Worm (Caenorhabditis elegans): ENCODE results near the gene his-31.
A peak's percentile ranks its signal among the peaks of the same experiment; 100 is the strongest.

his-31 gene

ce11 chrIV:8333988-8334863 lies 443 bp upstream of the his-31 start, which contains the start of gene his-32 (continued):
- TF ChIP-seq rnt-1 (tag; optimal IDR thresholded peaks at IDR 0.05) (peak; percentile 34), sdc-2 (tag; optimal IDR thresholded peaks at IDR 0.05) (peak; percentile 56), ama-1 (optimal IDR thresholded peaks at IDR 0.05) (peak; percentile 89), C08G9.2 (tag; optimal IDR thresholded peaks at IDR 0.05) (peak; percentile 24), sox-4 (tag; optimal IDR thresholded peaks at IDR 0.05) (no peak), elt-2 (tag; optimal IDR thresholded peaks at IDR 0.05) (peak; percentile 43), pat-9 (tag; optimal IDR thresholded peaks at IDR 0.05) (peak; percentile 41), pha-2 (tag; optimal IDR thresholded peaks at IDR 0.05) (peak; percentile 35), ceh-14 (tag; optimal IDR thresholded peaks at IDR 0.05) (no peak), ceh-34 (tag; optimal IDR thresholded peaks at IDR 0.05) (peak; percentile 85), Y22D7AL.16 (tag; optimal IDR thresholded peaks at IDR 0.05) (no peak), ref-2 (tag; optimal IDR thresholded peaks at IDR 0.05) (peak; percentile 90)

DNA sequence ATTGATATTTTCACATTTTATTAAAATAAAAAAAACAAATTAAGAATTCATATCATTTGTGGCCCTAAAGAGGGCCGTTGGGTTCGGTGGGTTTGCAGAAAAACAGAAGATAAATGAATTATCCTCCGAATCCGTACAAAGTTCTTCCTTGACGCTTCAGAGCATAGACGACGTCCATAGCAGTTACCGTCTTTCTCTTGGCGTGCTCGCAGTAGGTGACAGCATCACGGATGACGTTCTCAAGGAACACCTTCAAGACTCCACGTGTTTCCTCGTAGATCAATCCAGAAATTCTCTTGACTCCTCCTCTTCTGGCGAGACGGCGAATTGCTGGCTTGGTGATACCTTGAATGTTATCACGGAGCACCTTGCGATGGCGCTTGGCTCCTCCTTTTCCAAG lies 229 bp downstream of the his-31 start:
- peak; percentile 35 for TF ChIP-seq ama-1 (optimal IDR thresholded peaks at IDR 0.05)
- no peak for TF ChIP-seq eyg-1 (tag; optimal IDR thresholded peaks at IDR 0.05)
- TF ChIP-seq unc-42 (tag; optimal IDR thresholded peaks at IDR 0.05) = no peak

DNA sequence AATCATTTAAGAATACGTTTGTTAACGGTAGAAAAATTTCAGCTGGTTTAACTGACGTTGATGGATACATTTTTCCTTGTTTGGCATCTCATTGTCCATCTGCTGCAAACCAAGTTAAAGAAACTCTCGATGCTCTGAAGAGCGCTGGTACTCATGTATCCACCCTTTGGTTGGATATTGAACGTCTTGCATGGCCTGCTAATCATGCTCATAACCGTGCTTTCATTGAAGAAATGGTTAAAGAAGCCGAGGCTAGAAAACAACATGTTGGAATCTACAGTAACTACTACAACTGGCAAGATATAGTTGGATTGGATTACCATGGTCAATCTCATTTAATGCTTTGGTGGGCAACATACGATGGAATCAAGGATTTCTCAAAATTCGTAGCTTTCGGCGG lies 749 bp downstream of the his-31 start:
- TF ChIP-seq zip-5 (tag; optimal IDR thresholded peaks at IDR 0.05) (no peak), npax-4 (tag; optimal IDR thresholded peaks at IDR 0.05) (no peak)

DNA sequence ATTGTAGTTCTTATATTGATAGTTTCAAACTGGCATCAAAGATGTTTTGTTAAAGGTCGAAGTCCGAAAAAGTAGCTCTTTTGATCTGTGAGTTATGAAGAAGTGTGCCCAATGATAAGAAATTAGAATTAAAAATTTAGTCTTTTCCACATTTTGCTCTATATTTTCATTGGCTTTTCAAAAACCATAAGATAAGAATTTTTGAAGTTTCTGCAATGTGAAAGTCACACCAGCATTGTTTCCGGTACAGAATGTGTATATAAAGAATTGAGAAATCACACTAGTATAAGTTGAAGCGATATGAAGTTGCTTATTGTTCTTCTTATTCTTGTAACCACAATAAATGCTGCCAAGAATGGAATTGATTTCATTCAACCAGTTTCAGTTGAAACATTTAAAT lies 1.3 kb downstream of the his-31 start, which contains the start of gene lys-10:
lys-10 (plus strand) TSS at position 301 of the 400 bp plus-strand sequence.
- no peak for TF ChIP-seq nfya-1 (tag; optimal IDR thresholded peaks at IDR 0.05)

- TF ChIP-seq ceh-48 (tag; optimal IDR thresholded peaks at IDR 0.05) (no peak), eyg-1 (tag; optimal IDR thresholded peaks at IDR 0.05) (no peak), sox-2 (GFP tag; IDR thresholded peaks at IDR 0.05) (no peak), K02D7.2 (tag; optimal IDR thresholded peaks at IDR 0.05) (no peak), che-1 (tag; optimal IDR thresholded peaks at IDR 0.05) (no peak), pros-1 (tag; optimal IDR thresholded peaks at IDR 0.05) (no peak), sdc-2 (tag; optimal IDR thresholded peaks at IDR 0.05) (no peak), ceh-18 (tag; optimal IDR thresholded peaks at IDR 0.05) (no peak), ceh-9 (tag; optimal IDR thresholded peaks at IDR 0.05) (no peak), pat-9 (tag; optimal IDR thresholded peaks at IDR 0.05) (no peak), C38D4.7 (GFP tag; optimal IDR thresholded peaks at IDR 0.05) (no peak), ceh-30 (tag; optimal IDR thresholded peaks at IDR 0.05) (no peak)
These were observed 4.9 kb downstream of the his-31 start, which contains the start of gene F35H10.2 for ce11 chrIV:8328913-8329312. Gene F35H10.2 (plus strand): TSS chrIV:8329213.

DNA sequence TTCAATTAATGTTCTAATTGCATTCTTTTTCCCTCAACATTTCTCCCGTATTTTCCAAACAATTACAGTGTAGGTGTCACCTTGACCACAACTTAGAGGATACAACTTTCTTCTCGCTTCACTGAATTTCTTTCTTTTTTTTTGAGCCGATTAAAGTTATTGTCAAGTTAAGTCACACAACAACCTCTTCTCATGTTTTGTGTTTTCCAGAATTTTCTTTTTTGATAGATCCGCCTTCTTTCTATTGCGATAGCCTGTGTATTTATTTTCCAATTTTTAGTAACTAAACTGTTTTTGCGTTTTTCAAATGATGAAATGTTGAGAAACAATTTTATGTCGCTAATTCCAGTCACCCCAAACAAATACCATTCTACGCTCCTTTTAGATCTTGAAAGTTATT lies 8.1 kb downstream of the his-31 start, which contains the start of gene F35H10.3:
F35H10.3 (plus strand) TSS at position 301 of the 400 bp plus-strand sequence.
- TF ChIP-seq ceh-45 (GFP tag; IDR thresholded peaks at IDR 0.05) (no peak), sox-2 (GFP tag; IDR thresholded peaks at IDR 0.05) (no peak)

DNA sequence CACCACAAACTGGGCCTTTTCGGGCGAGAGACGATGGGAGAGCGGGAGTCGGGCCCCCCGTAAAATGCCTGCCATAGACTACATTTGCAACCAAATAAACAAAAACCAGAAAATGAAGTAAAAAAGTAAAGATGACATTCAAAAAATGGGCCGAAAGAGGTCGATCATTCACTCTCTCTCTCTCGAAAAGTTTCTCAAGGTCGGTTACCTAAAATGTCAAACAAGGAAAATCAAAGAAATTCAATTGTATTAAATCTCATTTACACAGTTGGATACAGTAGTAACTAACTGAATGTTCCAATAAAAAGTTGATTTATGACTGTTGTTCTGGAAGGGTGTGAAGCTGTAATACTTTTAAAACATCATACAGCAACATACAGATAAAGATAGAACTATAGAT lies 15.0 kb downstream of the his-31 start:
- TF ChIP-seq ztf-16 (tag; optimal IDR thresholded peaks at IDR 0.05) = no peak
- no peak for TF ChIP-seq tbx-7 (tag; optimal IDR thresholded peaks at IDR 0.05)
- TF ChIP-seq elt-4 (tag; optimal IDR thresholded peaks at IDR 0.05) = no peak
- no peak for TF ChIP-seq sox-2 (GFP tag; IDR thresholded peaks at IDR 0.05)
- no peak for TF ChIP-seq pros-1 (tag; optimal IDR thresholded peaks at IDR 0.05)
- no peak for TF ChIP-seq ceh-31 (tag; optimal IDR thresholded peaks at IDR 0.05)
- TF ChIP-seq ceh-48 (tag; optimal IDR thresholded peaks at IDR 0.05) = no peak
- no peak for TF ChIP-seq ceh-14 (tag; optimal IDR thresholded peaks at IDR 0.05)
- TF ChIP-seq unc-55 (GFP tag; optimal IDR thresholded peaks at IDR 0.05) = no peak

Measured in whole organism, late embryonic.